Fruit fly (Drosophila melanogaster) whole organism, wandering third instar larva: ENCODE data around the gene hll.

Source experiments
- Abd-B ChIP-seq: fragments of >200 bp; optimal IDR thresholded peaks from 2 replicates; lab custom pipeline; 2017; ENCODE audit warnings: missing biosample characterization, missing genetic modification characterization
- CG32264 ChIP-seq: fragments of 200-800 bp; sonication (Bioruptor generic); optimal IDR thresholded peaks from 2 replicates; lab custom pipeline; 2016; ENCODE audit warnings: missing biosample characterization, missing genetic modification characterization
- Dfd ChIP-seq: fragments of >200 bp; optimal IDR thresholded peaks from 2 replicates; lab custom pipeline; 2017; ENCODE audit warnings: missing biosample characterization, missing genetic modification characterization
- Dif ChIP-seq: fragments of 200-275, 200-300 bp; sonication (Bioruptor generic); optimal IDR thresholded peaks from 2 replicates; lab custom pipeline; 2018; ENCODE audit warnings: missing biosample characterization, missing genetic modification characterization; ENCODE audit not compliant: partially characterized antibody
- HLH106 ChIP-seq: fragments of 200-800 bp; optimal IDR thresholded peaks from 3 replicates; lab custom pipeline; 2019; ENCODE audit warnings: missing biosample characterization, mild to moderate bottlenecking, missing genetic modification characterization, moderate library complexity
- Hr78 ChIP-seq: fragments of >200 bp; optimal IDR thresholded peaks from 2 replicates; lab custom pipeline; 2017; ENCODE audit warnings: missing biosample characterization, missing genetic modification characterization
- Hr83 ChIP-seq: fragments of 200-300 bp; sonication (Bioruptor generic); optimal IDR thresholded peaks from 2 replicates; lab custom pipeline; 2016; ENCODE audit warnings: missing biosample characterization, mild to moderate bottlenecking, missing genetic modification characterization, moderate library complexity; ENCODE audit not compliant: poor library complexity, severe bottlenecking
- Mio ChIP-seq: sonication (Bioruptor generic); optimal IDR thresholded peaks from 2 replicates; lab custom pipeline; 2016; ENCODE audit warnings: missing biosample characterization, missing genetic modification characterization
- N ChIP-seq: fragments of >200 bp; optimal IDR thresholded peaks from 2 replicates; lab custom pipeline; 2018; ENCODE audit warnings: missing biosample characterization, missing external identifiers, missing genetic modification characterization
- Sp1 ChIP-seq: fragments of 200-800 bp; sonication (Bioruptor generic); optimal IDR thresholded peaks from 3 replicates; lab custom pipeline; 2019; ENCODE audit warnings: missing biosample characterization, mild to moderate bottlenecking, missing genetic modification characterization, moderate library complexity
- br ChIP-seq: fragments of 200-800 bp; sonication (Bioruptor generic); optimal IDR thresholded peaks from 2 replicates; lab custom pipeline; 2016; ENCODE audit warnings: missing biosample characterization, missing genetic modification characterization
- dmrt93B ChIP-seq: fragments of 200-800 bp; sonication (Bioruptor generic); optimal IDR thresholded peaks from 2 replicates; lab custom pipeline; 2018; ENCODE audit warnings: missing biosample characterization, mild to moderate bottlenecking, missing genetic modification characterization
- ey ChIP-seq: fragments of 200-800 bp; sonication (Bioruptor generic); optimal IDR thresholded peaks from 2 replicates; lab custom pipeline; 2016; ENCODE audit warnings: missing biosample characterization, missing genetic modification characterization
- foxo ChIP-seq, 2 experiments: fragments of 200-800 bp; sonication (Bioruptor generic); optimal IDR thresholded peaks; 2 replicates in 1 of 2; 3 replicates in 1 of 2; lab custom pipeline; 2016 to 2017; ENCODE audit warnings: missing biosample characterization in 2 of 2, missing genetic modification characterization in 2 of 2
- fru ChIP-seq: fragments of 200-800 bp; sonication (Bioruptor generic); optimal IDR thresholded peaks from 3 replicates; lab custom pipeline; 2016; ENCODE audit warnings: missing biosample characterization, mild to moderate bottlenecking, missing genetic modification characterization
- jim ChIP-seq: fragments of 175-275, 200-325 bp; sonication (Bioruptor generic); optimal IDR thresholded peaks from 2 replicates; lab custom pipeline; 2016; ENCODE audit warnings: missing biosample characterization, mild to moderate bottlenecking, missing genetic modification characterization
- lola ChIP-seq: fragments of >200 bp; optimal IDR thresholded peaks from 2 replicates; lab custom pipeline; 2017; ENCODE audit warnings: missing biosample characterization, missing genetic modification characterization
- pan ChIP-seq: fragments of >200 bp; optimal IDR thresholded peaks from 2 replicates; lab custom pipeline; 2017
- sv ChIP-seq: fragments of 200-800 bp; sonication (Bioruptor generic); optimal IDR thresholded peaks from 3 replicates; lab custom pipeline; 2016; ENCODE audit warnings: missing biosample characterization, missing genetic modification characterization
- tai ChIP-seq: sonication (Bioruptor generic); optimal IDR thresholded peaks from 2 replicates; lab custom pipeline; 2016; ENCODE audit warnings: missing biosample characterization, missing genetic modification characterization

Gene hll

dm6 chr2L:14039936-14040483, 13.2 kb downstream of the hll start, which contains the start of gene nAChRalpha5:
Gene nAChRalpha5, plus strand, starts transcription at chr2L:14040170.
- TF ChIP-seq Dfd (GFP tag; lab: Kevin White, UChicago) (peak; percentile 18), Dif (GFP tag; lab: Kevin White, UChicago) (no peak)

dm6 chr2L:14045562-14046196, 18.9 kb downstream of the hll start:
- TF ChIP-seq lola (GFP tag; lab: Kevin White, UChicago), result no peak
- TF ChIP-seq Dfd (GFP tag; lab: Kevin White, UChicago), result peak; percentile 57

dm6 chr2L:14047170-14047632, 20.4 kb downstream of the hll start, which contains the start of gene NimC4:
Gene NimC4, plus strand, starts transcription at chr2L:14047582.
- TF ChIP-seq br (GFP tag; lab: Kevin White, UChicago) (no peak), Hr83 (GFP tag; lab: Kevin White, UChicago) (no peak), ey (GFP tag; lab: Kevin White, UChicago) (no peak), sv (peak; percentile 79), Hr78 (GFP tag; lab: Kevin White, UChicago) (no peak)

dm6 chr2L:14049958-14050357, 23.2 kb downstream of the hll start:
- no peak for TF ChIP-seq CG32264
- no peak for TF ChIP-seq fru (GFP tag; lab: Kevin White, UChicago)
- TF ChIP-seq Dfd (GFP tag; lab: Kevin White, UChicago), result peak; percentile 73
- TF ChIP-seq pan (lab: Kevin White, UChicago), result no peak
- TF ChIP-seq dmrt93B (GFP tag; lab: Kevin White, UChicago), result no peak
- TF ChIP-seq tai (GFP tag; lab: Kevin White, UChicago), result no peak
- no peak for TF ChIP-seq Abd-B (GFP tag; lab: Kevin White, UChicago)
- no peak for TF ChIP-seq Mio

- TF ChIP-seq Dfd (GFP tag; lab: Kevin White, UChicago) (peak; percentile 74), dmrt93B (GFP tag; lab: Kevin White, UChicago) (no peak), N (GFP tag; lab: Kevin White, UChicago) (no peak)
These were observed 27.5 kb downstream of the hll start for dm6 chr2L:14054281-14054680.

dm6 chr2L:14054903-14055302, 28.1 kb downstream of the hll start:
- TF ChIP-seq jim (GFP tag; lab: Kevin White, UChicago) (no peak), Dfd (GFP tag; lab: Kevin White, UChicago) (peak; percentile 51)
- TF ChIP-seq, all 38 proteins: peak for 1

dm6 chr2L:14070154-14070553, 43.4 kb downstream of the hll start:
- TF ChIP-seq HLH106 (tag; lab: Kevin White, UChicago) (peak; percentile 39), N (GFP tag; lab: Kevin White, UChicago) (no peak), Sp1 (GFP tag; lab: Kevin White, UChicago) (peak; percentile 1), foxo (GFP tag; optimal IDR thresholded peaks at IDR 0.05; lab: Kevin White, UChicago) (peak in 1 of 2 experiments; percentile 24)
- TF ChIP-seq, all 38 proteins: peak for 3
